Fruit fly (Drosophila melanogaster) whole organism, wandering third instar larva: ENCODE data around the gene CG18765.

Source experiments
- Abd-B ChIP-seq: fragments of >200 bp; optimal IDR thresholded peaks from 2 replicates; lab custom pipeline; 2017; ENCODE audit warnings: missing biosample characterization, missing genetic modification characterization
- Dif ChIP-seq: fragments of 200-275, 200-300 bp; sonication (Bioruptor generic); optimal IDR thresholded peaks from 2 replicates; lab custom pipeline; 2018; ENCODE audit warnings: missing biosample characterization, missing genetic modification characterization; ENCODE audit not compliant: partially characterized antibody
- Hr78 ChIP-seq: fragments of >200 bp; optimal IDR thresholded peaks from 2 replicates; lab custom pipeline; 2017; ENCODE audit warnings: missing biosample characterization, missing genetic modification characterization
- OdsH ChIP-seq: fragments of 200-800 bp; sonication (Bioruptor generic); optimal IDR thresholded peaks from 2 replicates; lab custom pipeline; 2016; ENCODE audit warnings: missing biosample characterization, mild to moderate bottlenecking, missing genetic modification characterization
- lola ChIP-seq: fragments of >200 bp; optimal IDR thresholded peaks from 2 replicates; lab custom pipeline; 2017; ENCODE audit warnings: missing biosample characterization, missing genetic modification characterization
- psq ChIP-seq: fragments of 200-800 bp; sonication (Bioruptor generic); optimal IDR thresholded peaks from 3 replicates; lab custom pipeline; 2017; ENCODE audit warnings: missing biosample characterization, mild to moderate bottlenecking, missing genetic modification characterization, moderate library complexity
- sv ChIP-seq: fragments of 200-800 bp; sonication (Bioruptor generic); optimal IDR thresholded peaks from 3 replicates; lab custom pipeline; 2016; ENCODE audit warnings: missing biosample characterization, missing genetic modification characterization

DNA sequence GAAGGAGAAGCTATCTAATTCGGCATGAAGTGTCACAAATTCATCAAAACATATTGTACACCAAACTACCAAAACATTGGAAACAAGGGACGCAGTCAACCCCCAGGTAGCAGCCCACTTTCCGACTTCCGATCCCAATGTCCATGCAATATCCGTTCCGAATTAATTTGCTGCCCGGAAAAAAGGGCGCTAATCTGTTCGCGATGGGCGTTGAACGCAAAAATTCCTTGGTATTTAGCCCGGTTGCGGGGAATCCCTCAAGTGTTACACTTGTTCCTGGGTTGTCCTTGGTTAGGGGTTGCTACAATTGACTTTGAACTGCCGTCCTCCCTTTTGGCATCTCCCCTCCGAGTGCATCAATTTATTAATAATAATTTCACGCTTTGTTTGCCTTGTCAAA, 905 bp upstream of the CG18765 start:
- TF ChIP-seq lola (GFP tag; lab: Kevin White, UChicago) (no peak), Abd-B (GFP tag; lab: Kevin White, UChicago) (no peak), Hr78 (GFP tag; lab: Kevin White, UChicago) (no peak), Dif (GFP tag; lab: Kevin White, UChicago) (no peak), psq (GFP tag; lab: Kevin White, UChicago) (no peak), sv (GFP tag; lab: Kevin White, UChicago) (no peak), OdsH (GFP tag; lab: Kevin White, UChicago) (no peak)
